Fruit fly (Drosophila melanogaster): Measurements from ENCODE around the gene mew.

Gene mew

dm6 chrX:13277580-13278467 lies 19.5 kb upstream of the mew start (continued):
- no peak for TF ChIP-seq psq (GFP tag; optimal IDR thresholded peaks at IDR 0.05)
- TF ChIP-seq Gug (GFP tag; IDR thresholded peaks at IDR 0.05), result 0 out of 4 replicates have a peak, but pooled peaks have one; percentile 38
- no peak for TF ChIP-seq CG17568 (GFP tag; optimal IDR thresholded peaks at IDR 0.05)
- TF ChIP-seq CG1647 (GFP tag; optimal IDR thresholded peaks at IDR 0.05), result peak; percentile 24
- no peak for TF ChIP-seq jumu (GFP tag; optimal IDR thresholded peaks at IDR 0.05)
- TF ChIP-seq CG32767 (GFP tag; IDR thresholded peaks at IDR 0.05), result peak; percentile 29; the same call in 1 of the 2 replicates
- peak; percentile 32 for TF ChIP-seq phol (tag; optimal IDR thresholded peaks at IDR 0.05)
- peak; percentile 8 for TF ChIP-seq unpg (GFP tag; optimal IDR thresholded peaks at IDR 0.05)
- TF ChIP-seq CG2875 (GFP tag; optimal IDR thresholded peaks at IDR 0.05), result no peak
- TF ChIP-seq sr (GFP tag; IDR thresholded peaks at IDR 0.05), result 0 out of 3 replicates have a peak, but pooled peaks have one; percentile 3
- no peak for TF ChIP-seq gcm (GFP tag; optimal IDR thresholded peaks at IDR 0.05)
- peak; percentile 5 for TF ChIP-seq CG7839 (tag; optimal IDR thresholded peaks at IDR 0.05)
- peak; percentile 31 for TF ChIP-seq CG17359 (tag; optimal IDR thresholded peaks at IDR 0.05)
- TF ChIP-seq TFAM (GFP tag; optimal IDR thresholded peaks at IDR 0.05), result no peak
- TF ChIP-seq CG17829 (tag; optimal IDR thresholded peaks at IDR 0.05), result peak; percentile 7
- TF ChIP-seq CG4282 (GFP tag; optimal IDR thresholded peaks at IDR 0.05), result no peak
- TF ChIP-seq abd-A (tag; optimal IDR thresholded peaks at IDR 0.05), result no peak
- TF ChIP-seq lab (GFP tag; optimal IDR thresholded peaks at IDR 0.05), result peak; percentile 39
- TF ChIP-seq Xbp1 (GFP tag; optimal IDR thresholded peaks at IDR 0.05), result peak; percentile 8
- TF ChIP-seq CG1603 (tag; optimal IDR thresholded peaks at IDR 0.05), result peak; percentile 5
- TF ChIP-seq CG10147 (GFP tag; optimal IDR thresholded peaks at IDR 0.05), result peak; percentile 7
- peak; percentile 30 for TF ChIP-seq CG12391 (tag; optimal IDR thresholded peaks at IDR 0.05)
- peak; percentile 24 for TF ChIP-seq CG13624 (GFP tag; optimal IDR thresholded peaks at IDR 0.05)
- TF ChIP-seq Dfd (GFP tag; optimal IDR thresholded peaks at IDR 0.05), result peak in 1 of 2 experiments; percentile 61
- TF ChIP-seq Xrp1 (GFP tag; IDR thresholded peaks at IDR 0.05), result peak; percentile 52
- TF ChIP-seq CG4424 (GFP tag; optimal IDR thresholded peaks at IDR 0.05), result peak; percentile 4
- TF ChIP-seq Ptx1 (GFP tag; IDR thresholded peaks at IDR 0.05), result peak; percentile 39
- TF ChIP-seq slbo (GFP tag; IDR thresholded peaks at IDR 0.05), result peak; percentile 60; the same call in 1 of the 2 replicates
- TF ChIP-seq luna (GFP tag; optimal IDR thresholded peaks at IDR 0.05), result no peak
- TF ChIP-seq Med (GFP tag), result peak; percentile 88
- TF ChIP-seq Hr51 (GFP tag; optimal IDR thresholded peaks at IDR 0.05), result peak in 1 of 2 experiments; percentile 39
- TF ChIP-seq CG32532 (GFP tag; IDR thresholded peaks at IDR 0.05), result peak; percentile 32; the same call in 1 of the 2 replicates
- peak; percentile 9 for TF ChIP-seq Meics (GFP tag; optimal IDR thresholded peaks at IDR 0.05)
- peak; percentile 49; the same call in 1 of the 3 replicates for TF ChIP-seq CG17361 (GFP tag; IDR thresholded peaks at IDR 0.05)
- no peak for TF ChIP-seq peb (GFP tag; IDR thresholded peaks at IDR 0.05)
- peak; percentile 0 for TF ChIP-seq fd96Cb (tag; optimal IDR thresholded peaks at IDR 0.05)
- TF ChIP-seq CG18262 (tag; optimal IDR thresholded peaks at IDR 0.05), result peak; percentile 34
- TF ChIP-seq ab (GFP tag; optimal IDR thresholded peaks at IDR 0.05), result no peak
- TF ChIP-seq ind (GFP tag; optimal IDR thresholded peaks at IDR 0.05), result no peak
- peak; percentile 49 for TF ChIP-seq CG3065 (GFP tag; optimal IDR thresholded peaks at IDR 0.05)
- TF ChIP-seq zfh1 (GFP tag; IDR thresholded peaks at IDR 0.05), result no peak
- TF ChIP-seq ci (GFP tag; IDR thresholded peaks at IDR 0.05), result peak; percentile 36; the same call in 1 of the 3 replicates
- TF ChIP-seq CG10274 (GFP tag; optimal IDR thresholded peaks at IDR 0.05), result peak; percentile 81
- TF ChIP-seq Ets97D (GFP tag; optimal IDR thresholded peaks at IDR 0.05), result no peak
- peak; percentile 26 for TF ChIP-seq NfI (GFP tag; optimal IDR thresholded peaks at IDR 0.05)
- no peak for TF ChIP-seq Bdp1 (GFP tag; optimal IDR thresholded peaks at IDR 0.05)
- peak; percentile 24; the same call in 1 of the 3 replicates for TF ChIP-seq B-H1 (GFP tag; IDR thresholded peaks at IDR 0.05)
- peak; percentile 49 for TF ChIP-seq grau (tag; optimal IDR thresholded peaks at IDR 0.05)
